Worm (Caenorhabditis elegans): ENCODE data around the gene daf-3.

Gene daf-3

DNA sequence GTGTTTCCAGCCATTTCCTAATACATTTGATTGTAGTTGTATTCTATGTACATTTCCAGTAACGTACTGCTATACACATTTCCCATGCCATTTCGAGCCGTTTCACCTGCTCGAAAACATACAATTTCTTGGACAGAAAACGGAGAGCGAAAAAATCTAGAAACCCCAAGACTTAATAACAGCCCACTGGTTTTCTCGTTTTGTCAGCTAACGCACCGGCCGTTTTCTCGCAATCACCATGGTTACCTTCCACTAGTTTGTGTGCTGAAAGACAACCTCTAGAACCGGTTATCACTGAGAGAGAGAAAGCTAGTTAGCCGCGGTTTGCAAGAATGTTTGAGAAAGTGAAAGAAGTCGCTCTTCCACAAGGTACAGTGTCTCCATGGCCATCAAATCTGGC, 4.9 kb upstream of the daf-3 start:
- TF ChIP-seq aha-1 (tag) = peak; percentile 60
- TF ChIP-seq unc-62 (GFP tag; optimal IDR thresholded peaks at IDR 0.05 in 1 of 2) = no peak
- no peak for TF ChIP-seq unc-62 (tag; optimal IDR thresholded peaks at IDR 0.05)
- TF ChIP-seq madf-9 (GFP tag; conservative IDR thresholded peaks at IDR 0.05) = no peak

ce11 chrX:828603-829002, 3.3 kb upstream of the daf-3 start, which contains the start of gene wdr-54:
TSS of gene wdr-54 (plus strand) at chrX:828903.
- TF ChIP-seq rbr-2 (tag; optimal IDR thresholded peaks at IDR 0.05) = no peak
- no peak for TF ChIP-seq egl-27 (tag; optimal IDR thresholded peaks at IDR 0.05)
- TF ChIP-seq nhr-41 (GFP tag; IDR thresholded peaks at IDR 0.05) = no peak
- no peak for TF ChIP-seq ceh-62 (tag; optimal IDR thresholded peaks at IDR 0.05)
- no peak for TF ChIP-seq nhr-6 (tag; optimal IDR thresholded peaks at IDR 0.05)
- no peak for TF ChIP-seq snpc-1.2 (GFP tag; IDR thresholded peaks at IDR 0.05)
- TF ChIP-seq fos-1 (tag; optimal IDR thresholded peaks at IDR 0.05) = no peak
- TF ChIP-seq duxl-1 (tag; optimal IDR thresholded peaks at IDR 0.05; ENCODE audit: poor library complexity) = no peak
- TF ChIP-seq ztf-11 (tag; optimal IDR thresholded peaks at IDR 0.05) = no peak

ce11 chrX:827502-827901, 2.2 kb upstream of the daf-3 start:
- no peak for TF ChIP-seq nhr-42 (GFP tag; IDR thresholded peaks at IDR 0.05)
- no peak for TF ChIP-seq pha-4 (GFP tag; IDR thresholded peaks at IDR 0.05)
- TF ChIP-seq pha-4 (tag; optimal IDR thresholded peaks at IDR 0.05) = peak; percentile 90
- TF ChIP-seq fkh-10 (GFP tag; optimal IDR thresholded peaks at IDR 0.05) = peak; percentile 89
- TF ChIP-seq nhr-41 (GFP tag; IDR thresholded peaks at IDR 0.05) = no peak
- peak; percentile 76 for TF ChIP-seq mxl-3 (GFP tag; optimal IDR thresholded peaks at IDR 0.05)
- no peak for TF ChIP-seq ceh-28 (tag; optimal IDR thresholded peaks at IDR 0.05)
- no peak for TF ChIP-seq nhr-237 (tag; optimal IDR thresholded peaks at IDR 0.05)
- TF ChIP-seq hif-1 (tag; optimal IDR thresholded peaks at IDR 0.05) = peak in 1 of 2 experiments; percentile 45
- peak; percentile 52 for TF ChIP-seq dve-1 (tag; optimal IDR thresholded peaks at IDR 0.05; ENCODE audit: insufficient read depth)
- TF ChIP-seq dmd-8 (GFP tag; IDR thresholded peaks at IDR 0.05) = no peak
- no peak for TF ChIP-seq dmd-9 (GFP tag; IDR thresholded peaks at IDR 0.05)
- peak; percentile 46 for TF ChIP-seq ces-1 (GFP tag; optimal IDR thresholded peaks at IDR 0.05)
- no peak for TF ChIP-seq aly-2 (tag; optimal IDR thresholded peaks at IDR 0.05)
- TF ChIP-seq ztf-7 (tag; optimal IDR thresholded peaks at IDR 0.05) = peak; percentile 21
- no peak; the same call in 1 of the 2 replicates for TF ChIP-seq vab-7 (GFP tag; IDR thresholded peaks at IDR 0.05)
- TF ChIP-seq daf-16 (GFP tag; optimal IDR thresholded peaks at IDR 0.05) = no peak
- peak; percentile 52 for TF ChIP-seq daf-16 (tag; optimal IDR thresholded peaks at IDR 0.05)
- peak; percentile 82 for TF ChIP-seq nhr-11 (tag; optimal IDR thresholded peaks at IDR 0.05)
- TF ChIP-seq nhr-76 (tag; optimal IDR thresholded peaks at IDR 0.05) = no peak
- TF ChIP-seq ceh-44 (GFP tag; IDR thresholded peaks at IDR 0.05) = no peak
- no peak for TF ChIP-seq aha-1 (tag)
- no peak for TF ChIP-seq ceh-62 (tag; optimal IDR thresholded peaks at IDR 0.05)
- peak; percentile 69; the same call in 1 of the 2 replicates for TF ChIP-seq hmg-1.1 (GFP tag; IDR thresholded peaks at IDR 0.05)
- no peak for TF ChIP-seq ama-1 (optimal IDR thresholded peaks at IDR 0.05)
- TF ChIP-seq nhr-28 (tag; optimal IDR thresholded peaks at IDR 0.05) = peak; percentile 91
- no peak for TF ChIP-seq spr-1 (tag; optimal IDR thresholded peaks at IDR 0.05)
- no peak for TF ChIP-seq madf-5 (GFP tag; IDR thresholded peaks at IDR 0.05)
- peak; percentile 82 for TF ChIP-seq ctbp-1 (GFP tag; IDR thresholded peaks at IDR 0.05)
- no peak for TF ChIP-seq dpl-1 (GFP tag; optimal IDR thresholded peaks at IDR 0.05)
- TF ChIP-seq lim-7 (GFP tag; IDR thresholded peaks at IDR 0.05) = no peak
- no peak for TF ChIP-seq zip-11 (GFP tag; IDR thresholded peaks at IDR 0.05)
- TF ChIP-seq F26F4.8 (GFP tag; conservative IDR thresholded peaks at IDR 0.05) = no peak
- TF ChIP-seq nhr-25 (tag; optimal IDR thresholded peaks at IDR 0.05; ENCODE audit: borderline replicate concordance, insufficient read depth) = peak; percentile 85
- no peak for TF ChIP-seq mdt-29 (GFP tag; IDR thresholded peaks at IDR 0.05)
- TF ChIP-seq jun-1 (tag; optimal IDR thresholded peaks at IDR 0.05) = peak; percentile 22
- TF ChIP-seq T26A8.4 (GFP tag; IDR thresholded peaks at IDR 0.05) = no peak
- peak; percentile 27 for TF ChIP-seq nhr-48 (tag; optimal IDR thresholded peaks at IDR 0.05)
- TF ChIP-seq attf-4 (tag; optimal IDR thresholded peaks at IDR 0.05) = no peak
- TF ChIP-seq skn-1 (tag; optimal IDR thresholded peaks at IDR 0.05) = no peak
- no peak for TF ChIP-seq R02D3.7 (tag; optimal IDR thresholded peaks at IDR 0.05)

Data from whole organism, L4 larva.